Fruit fly (Drosophila melanogaster) whole organism, embryonic: Measurements from ENCODE around the gene Hexim.

ENCODE experiments used
- Abd-B ChIP-seq: fragments of 200-800 bp; sonication (Bioruptor generic); optimal IDR thresholded peaks from 2 replicates; lab custom pipeline; 2018; ENCODE audit warnings: missing biosample characterization, mild to moderate bottlenecking, missing genetic modification characterization, moderate library complexity
- B-H2 ChIP-seq: fragments of 200-800 bp; sonication (Bioruptor generic); optimal IDR thresholded peaks from 2 replicates; lab custom pipeline; 2018; ENCODE audit warnings: missing biosample characterization, mild to moderate bottlenecking, missing genetic modification characterization
- CG12659 ChIP-seq: fragments of 200-800 bp; sonication (Bioruptor generic); optimal IDR thresholded peaks from 3 replicates; lab custom pipeline; 2017; ENCODE audit warnings: mild to moderate bottlenecking, missing biosample characterization, missing genetic modification reagents, missing genetic modification characterization
- CG12769 ChIP-seq: fragments of 200-800 bp; sonication (Bioruptor generic); optimal IDR thresholded peaks from 2 replicates; lab custom pipeline; 2019; ENCODE audit warnings: missing biosample characterization, mild to moderate bottlenecking, missing genetic modification characterization, moderate library complexity
- CG14014 ChIP-seq: fragments of 200-800 bp; sonication (Bioruptor generic); IDR thresholded peaks from 2 replicates; pipeline ENCODE4 v1.3.6; 2022; ENCODE audit warnings: missing biosample characterization, missing genetic modification characterization
- CG15073 ChIP-seq: fragments of 200-800 bp; sonication (Bioruptor generic); optimal IDR thresholded peaks from 2 replicates; lab custom pipeline; 2016; ENCODE audit warnings: missing biosample characterization, missing genetic modification characterization
- CG15601 ChIP-seq: fragments of 200-800 bp; sonication (Bioruptor generic); optimal IDR thresholded peaks from 3 replicates; lab custom pipeline; 2019; ENCODE audit warnings: missing biosample characterization, mild to moderate bottlenecking, missing genetic modification characterization, moderate library complexity
- CG15696 ChIP-seq: fragments of 200-800 bp; sonication (Bioruptor generic); optimal IDR thresholded peaks from 2 replicates; lab custom pipeline; 2019; ENCODE audit warnings: missing biosample characterization, mild to moderate bottlenecking, missing genetic modification characterization, moderate library complexity
- CG1603 ChIP-seq: fragments of 200-800 bp; sonication (Bioruptor generic); optimal IDR thresholded peaks from 2 replicates; lab custom pipeline; 2019; ENCODE audit warnings: missing biosample characterization, mild to moderate bottlenecking, missing genetic modification characterization, moderate library complexity
- CG2712 ChIP-seq: fragments of 200-800 bp; optimal IDR thresholded peaks from 3 replicates; lab custom pipeline; 2019; ENCODE audit warnings: missing biosample characterization, mild to moderate bottlenecking, missing genetic modification characterization, moderate library complexity
- CG2875 ChIP-seq: fragments of 200-800 bp; sonication (Bioruptor generic); optimal IDR thresholded peaks from 2 replicates; lab custom pipeline; 2017; ENCODE audit warnings: missing biosample characterization, mild to moderate bottlenecking, missing genetic modification characterization, missing genetic modification reagents
- CG31224 ChIP-seq: fragments of 200-800 bp; sonication (Bioruptor generic); IDR thresholded peaks from 2 replicates; pipeline ENCODE4 v1.3.6; 2022; ENCODE audit warnings: missing biosample characterization, missing genetic modification characterization
- CG3163 ChIP-seq: fragments of 200-800 bp; sonication (Bioruptor generic); optimal IDR thresholded peaks from 3 replicates; lab custom pipeline; 2016; ENCODE audit warnings: missing biosample characterization, missing genetic modification characterization
- CG33213 ChIP-seq: fragments of 200-800 bp; sonication (Bioruptor generic); optimal IDR thresholded peaks from 3 replicates; lab custom pipeline; 2016; ENCODE audit warnings: missing biosample characterization, missing genetic modification characterization
- CG3847 ChIP-seq: fragments of 200-800 bp; sonication (Bioruptor generic); IDR thresholded peaks from 2 replicates; pipeline ENCODE4 v1.3.6; 2022; ENCODE audit warnings: missing biosample characterization, missing genetic modification characterization
- CG4854 ChIP-seq: fragments of 200-800 bp; sonication (Bioruptor generic); optimal IDR thresholded peaks from 2 replicates; lab custom pipeline; 2016; ENCODE audit warnings: missing biosample characterization, missing genetic modification characterization, inconsistent platforms
- CG6175 ChIP-seq: fragments of 200-800 bp; sonication (Bioruptor generic); IDR thresholded peaks from 3 replicates; pipeline ENCODE4 v1.3.6; 2022; ENCODE audit warnings: missing biosample characterization, missing genetic modification characterization
- CG7745 ChIP-seq: fragments of 200-800 bp; sonication (Bioruptor generic); optimal IDR thresholded peaks from 2 replicates; lab custom pipeline; 2018; ENCODE audit warnings: missing biosample characterization, mild to moderate bottlenecking, missing genetic modification characterization, moderate library complexity
- CG9437 ChIP-seq: fragments of 200-800 bp; sonication (Bioruptor generic); optimal IDR thresholded peaks from 2 replicates; lab custom pipeline; 2018; ENCODE audit warnings: missing biosample characterization, mild to moderate bottlenecking, missing genetic modification characterization
- CkIIα-i1 ChIP-seq: fragments of 200-800 bp; sonication (Bioruptor generic); IDR thresholded peaks from 2 replicates; pipeline ENCODE4 v1.3.6; 2022; ENCODE audit warnings: missing biosample characterization, missing genetic modification characterization
- Dll ChIP-seq: fragments of 200-800 bp; sonication (Bioruptor generic); IDR thresholded peaks from 4 replicates; pipeline ENCODE4 v1.3.6; 2022; ENCODE audit warnings: missing biosample characterization, missing genetic modification characterization; ENCODE audit not compliant: partially characterized antibody
- Ets65A ChIP-seq: fragments of 200-800 bp; sonication (Bioruptor generic); peaks from one replicate; lab custom pipeline; 2016; ENCODE audit warnings: missing biosample characterization, missing genetic modification characterization
- HLH54F ChIP-seq: fragments of 200-800 bp; sonication (Bioruptor generic); optimal IDR thresholded peaks from 3 replicates; lab custom pipeline; 2016; ENCODE audit warnings: missing biosample characterization, missing genetic modification characterization
- MBD-R2 ChIP-seq: fragments of 200-800 bp; sonication (Bioruptor generic); IDR thresholded peaks from 2 replicates; pipeline ENCODE4 v1.3.6; 2022; ENCODE audit warnings: missing biosample characterization, missing genetic modification characterization
- MESR4 ChIP-seq: fragments of 200-800 bp; sonication (Bioruptor generic); optimal IDR thresholded peaks from 2 replicates; lab custom pipeline; 2018; ENCODE audit warnings: missing biosample characterization, mild to moderate bottlenecking, missing genetic modification characterization, moderate library complexity
- Med ChIP-seq: fragments of 200-800 bp; sonication (Bioruptor generic); peaks from one replicate; lab custom pipeline; 2016; ENCODE audit warnings: missing biosample characterization, missing genetic modification characterization, mild to moderate bottlenecking, inconsistent platforms, moderate library complexity
- Sry-β ChIP-seq: fragments of 200-800 bp; sonication (Bioruptor generic); optimal IDR thresholded peaks from 2 replicates; lab custom pipeline; 2018; ENCODE audit warnings: missing biosample characterization, mild to moderate bottlenecking, missing genetic modification characterization, moderate library complexity
- al ChIP-seq: fragments of 200-800 bp; sonication (Bioruptor generic); IDR thresholded peaks from 2 replicates; pipeline ENCODE4 v1.3.6; 2022; ENCODE audit warnings: missing biosample characterization, missing genetic modification characterization
- amos ChIP-seq: fragments of 200-800 bp; sonication (Bioruptor generic); IDR thresholded peaks from 2 replicates; pipeline ENCODE4 v1.3.6; 2022; ENCODE audit warnings: missing biosample characterization, missing genetic modification characterization; ENCODE audit not compliant: partially characterized antibody
- ara ChIP-seq: fragments of 200-800 bp; sonication (Bioruptor generic); IDR thresholded peaks from 2 replicates; pipeline ENCODE4 v1.3.6; 2022; ENCODE audit warnings: missing biosample characterization, missing genetic modification characterization
- ase ChIP-seq: fragments of 200-800 bp; sonication (Bioruptor generic); IDR thresholded peaks from 3 replicates; pipeline ENCODE4 v1.3.6; 2022; ENCODE audit warnings: missing biosample characterization, missing genetic modification characterization
- ci ChIP-seq: fragments of 200-800 bp; sonication (Bioruptor generic); IDR thresholded peaks from 3 replicates; pipeline ENCODE4 v1.3.6; 2022; ENCODE audit warnings: missing biosample characterization, missing genetic modification characterization
- dan ChIP-seq: fragments of 200-800 bp; sonication (Bioruptor generic); IDR thresholded peaks from 2 replicates; pipeline ENCODE4 v1.3.6; 2022; ENCODE audit warnings: missing biosample characterization, missing genetic modification characterization
- dysf ChIP-seq: fragments of 200-800 bp; sonication (Bioruptor generic); IDR thresholded peaks from 3 replicates; pipeline ENCODE4 v1.3.6; 2022; ENCODE audit warnings: missing biosample characterization, missing genetic modification characterization
- eyg ChIP-seq: fragments of 200-800 bp; sonication (Bioruptor generic); optimal IDR thresholded peaks from 3 replicates; lab custom pipeline; 2016; ENCODE audit warnings: missing biosample characterization, missing genetic modification characterization
- ind ChIP-seq: fragments of 200-800 bp; sonication (Bioruptor generic); optimal IDR thresholded peaks from 3 replicates; lab custom pipeline; 2016; ENCODE audit warnings: missing biosample characterization, missing genetic modification characterization
- insv ChIP-seq, 2 experiments: fragments of 200-800 bp; sonication (Bioruptor generic); optimal IDR thresholded peaks; 3 replicates each; lab custom pipeline; 2016 to 2018; ENCODE audit warnings: missing biosample characterization in 2 of 2, missing genetic modification characterization in 2 of 2
- mirr ChIP-seq: fragments of 200-800 bp; sonication (Bioruptor generic); optimal IDR thresholded peaks from 3 replicates; lab custom pipeline; 2018; ENCODE audit warnings: missing biosample characterization, mild to moderate bottlenecking, missing genetic modification characterization
- mld ChIP-seq: fragments of 200-800 bp; sonication (Bioruptor generic); IDR thresholded peaks from 3 replicates; pipeline ENCODE4 v1.3.6; 2022; ENCODE audit warnings: missing biosample characterization, missing genetic modification characterization; ENCODE audit not compliant: partially characterized antibody
- nom ChIP-seq: fragments of 200-800 bp; sonication (Bioruptor generic); optimal IDR thresholded peaks from 2 replicates; lab custom pipeline; 2017; ENCODE audit warnings: missing biosample characterization, missing genetic modification characterization, mild to moderate bottlenecking, moderate library complexity, missing genetic modification reagents
- otp ChIP-seq: fragments of 200-800 bp; sonication (Bioruptor generic); IDR thresholded peaks from 3 replicates; pipeline ENCODE4, ENCODE4 v1.3.6; 2022; ENCODE audit warnings: missing biosample characterization, missing genetic modification characterization
- psq ChIP-seq: fragments of 200-800 bp; sonication (Bioruptor generic); optimal IDR thresholded peaks from 2 replicates; lab custom pipeline; 2017; ENCODE audit warnings: missing biosample characterization, missing genetic modification characterization
- sd ChIP-seq: fragments of 200-800 bp; sonication (Bioruptor generic); optimal IDR thresholded peaks from 3 replicates; lab custom pipeline; 2018; ENCODE audit warnings: missing biosample characterization, mild to moderate bottlenecking, missing genetic modification characterization, moderate library complexity
- seq ChIP-seq: fragments of 200-800 bp; sonication (Bioruptor generic); IDR thresholded peaks from 2 replicates; pipeline ENCODE4 v1.3.6; 2022; ENCODE audit warnings: missing biosample characterization, missing genetic modification characterization
- sob ChIP-seq: fragments of 200-800 bp; sonication (Bioruptor generic); IDR thresholded peaks from 2 replicates; pipeline ENCODE4 v1.3.6; 2022; ENCODE audit warnings: missing biosample characterization, missing genetic modification characterization
- sug ChIP-seq: fragments of 200-800 bp; optimal IDR thresholded peaks from 2 replicates; lab custom pipeline; 2019; ENCODE audit warnings: missing biosample characterization, mild to moderate bottlenecking, missing genetic modification characterization, moderate library complexity
- vfl ChIP-seq: fragments of 200-800 bp; sonication (Bioruptor generic); optimal IDR thresholded peaks from 2 replicates; lab custom pipeline; 2016; ENCODE audit warnings: missing biosample characterization, missing genetic modification characterization
- vvl ChIP-seq: fragments of 200-800 bp; sonication (Bioruptor generic); IDR thresholded peaks from 2 replicates; pipeline ENCODE4 v1.3.6; 2022; ENCODE audit warnings: missing biosample characterization, missing genetic modification characterization

Hexim gene

dm6 chr3R:14653039-14653852 lies 6.0 kb upstream of the Hexim start (continued):
- TF ChIP-seq CG12659 (GFP tag; lab: Kevin White, UChicago) (no peak), CG12769 (no peak), CG2875 (GFP tag; lab: Kevin White, UChicago) (no peak), CG3847 (no peak), CG15601 (tag; lab: Kevin White, UChicago) (no peak), CkIIα-i1 (no peak), CG15073 (GFP tag; lab: Kevin White, UChicago) (no peak), dysf (GFP tag; lab: Robert Waterston, UW) (0 out of 3 replicates have a peak, but pooled peaks have one; percentile 38), otp (GFP tag; lab: Robert Waterston, UW) (0 out of 3 replicates have a peak, but pooled peaks have one; percentile 18), CG15696 (no peak), vfl (GFP tag; lab: Kevin White, UChicago) (no peak), dan (GFP tag; lab: Robert Waterston, UW) (no peak), ase (0 out of 3 replicates have a peak, but pooled peaks have one; percentile 11), vvl (GFP tag; lab: Robert Waterston, UW) (no peak), CG33213 (GFP tag; lab: Kevin White, UChicago) (no peak), CG6175 (0 out of 3 replicates have a peak, but pooled peaks have one; percentile 9), MBD-R2 (GFP tag; lab: Robert Waterston, UW) (no peak), mld (GFP tag; lab: Robert Waterston, UW) (no peak), al (GFP tag; lab: Robert Waterston, UW) (no peak), sd (tag; lab: Kevin White, UChicago) (no peak), MESR4 (GFP tag; lab: Kevin White, UChicago) (no peak), nom (GFP tag; lab: Kevin White, UChicago) (peak; percentile 41), CG7745 (tag; lab: Kevin White, UChicago) (no peak), ind (GFP tag; lab: Kevin White, UChicago) (no peak), CG4854 (GFP tag; lab: Kevin White, UChicago) (no peak), Dll (GFP tag; lab: Robert Waterston, UW) (no peak), mirr (GFP tag; lab: Kevin White, UChicago) (no peak), sug (no peak)

dm6 chr3R:14654231-14654975 lies 4.8 kb upstream of the Hexim start:
- peak; percentile 22 for TF ChIP-seq nom (GFP tag; lab: Kevin White, UChicago)
- TF ChIP-seq psq = peak; percentile 86
- peak; percentile 70 for TF ChIP-seq CG3163
- peak; percentile 14; the same call in 1 of the 2 replicates for TF ChIP-seq sob (GFP tag; lab: Robert Waterston, UW)
- TF ChIP-seq CG9437 (GFP tag; lab: Kevin White, UChicago) = no peak
- TF ChIP-seq seq (GFP tag; lab: Robert Waterston, UW) = no peak
- TF ChIP-seq ci = peak; percentile 46; the same call in 1 of the 3 replicates
- TF ChIP-seq Sry-β (GFP tag; lab: Kevin White, UChicago) = no peak
- TF ChIP-seq ara (GFP tag; lab: Robert Waterston, UW) = 0 out of 2 replicates have a peak, but pooled peaks have one; percentile 12
- no peak for TF ChIP-seq CG2712 (tag; lab: Kevin White, UChicago)
- no peak for TF ChIP-seq amos (GFP tag; lab: Robert Waterston, UW)
- peak; percentile 38; the same call in 1 of the 2 replicates for TF ChIP-seq CG31224 (GFP tag; lab: Robert Waterston, UW)
- no peak for TF ChIP-seq HLH54F (GFP tag; lab: Kevin White, UChicago)
- no peak for TF ChIP-seq insv (GFP tag; optimal IDR thresholded peaks at IDR 0.05; lab: Kevin White, UChicago)
- no peak for TF ChIP-seq Abd-B (GFP tag; lab: Kevin White, UChicago)
- no peak for TF ChIP-seq B-H2 (GFP tag; lab: Kevin White, UChicago)
- TF ChIP-seq CG1603 (tag; lab: Kevin White, UChicago) = peak; percentile 35
- peak; percentile 7 for TF ChIP-seq sd (tag; lab: Kevin White, UChicago)
- peak; percentile 11 for TF ChIP-seq eyg
- peak; percentile 85 for TF ChIP-seq Ets65A
- no peak for TF ChIP-seq CG14014 (GFP tag; lab: Robert Waterston, UW)
- TF ChIP-seq Med (GFP tag; lab: Kevin White, UChicago) = peak; percentile 72
